Fruit fly (Drosophila melanogaster): Measurements from ENCODE around the gene CG43050.

Gene CG43050

dm6 chr2L:13083423-13084079 lies 35.5 kb upstream of the CG43050 start (continued):
- TF ChIP-seq BtbVII (GFP tag; optimal IDR thresholded peaks at IDR 0.05): peak; percentile 80
- no peak for TF ChIP-seq Stat92E (GFP tag; optimal IDR thresholded peaks at IDR 0.05)
- TF ChIP-seq zf30C (GFP tag; optimal IDR thresholded peaks at IDR 0.05): no peak
- TF ChIP-seq Bgb (GFP tag; IDR thresholded peaks at IDR 0.05; ENCODE audit: partially characterized antibody): no peak
- peak; percentile 69 for TF ChIP-seq CG3838 (GFP tag; optimal IDR thresholded peaks at IDR 0.05)
- TF ChIP-seq NC2α (GFP tag; optimal IDR thresholded peaks at IDR 0.05): peak; percentile 3
- TF ChIP-seq kah (GFP tag; optimal IDR thresholded peaks at IDR 0.05): no peak
- TF ChIP-seq CG32772 (GFP tag; IDR thresholded peaks at IDR 0.05): peak; percentile 84
- TF ChIP-seq CG3407 (GFP tag; optimal IDR thresholded peaks at IDR 0.05): no peak
- TF ChIP-seq Kr (GFP tag; optimal IDR thresholded peaks at IDR 0.05): no peak
- no peak for TF ChIP-seq Lpt (GFP tag; optimal IDR thresholded peaks at IDR 0.05)
- TF ChIP-seq dati (GFP tag; IDR thresholded peaks at IDR 0.05): peak; percentile 47; the same call in 1 of the 2 replicates
- TF ChIP-seq cato (GFP tag; optimal IDR thresholded peaks at IDR 0.05; ENCODE audit: borderline replicate concordance): peak; percentile 39
- TF ChIP-seq Mes4 (GFP tag; optimal IDR thresholded peaks at IDR 0.05): peak; percentile 66
- TF ChIP-seq usp (GFP tag; optimal IDR thresholded peaks at IDR 0.05): no peak
- peak; percentile 85 for TF ChIP-seq shn (GFP tag; optimal IDR thresholded peaks at IDR 0.05)
- peak; percentile 88 for TF ChIP-seq CG6689 (GFP tag; IDR thresholded peaks at IDR 0.05)
- no peak for TF ChIP-seq CG34224 (GFP tag; IDR thresholded peaks at IDR 0.05; ENCODE audit: partially characterized antibody)
- peak; percentile 33 for TF ChIP-seq CG3995 (GFP tag; optimal IDR thresholded peaks at IDR 0.05)
- TF ChIP-seq CG4424 (GFP tag; optimal IDR thresholded peaks at IDR 0.05): peak; percentile 76
- peak; percentile 90 for TF ChIP-seq CG14441 (GFP tag; IDR thresholded peaks at IDR 0.05)
- TF ChIP-seq Optix (GFP tag; IDR thresholded peaks at IDR 0.05): 0 out of 3 replicates have a peak, but pooled peaks have one; percentile 47
- no peak for TF ChIP-seq grn (GFP tag; optimal IDR thresholded peaks at IDR 0.05)
- TF ChIP-seq Lim3 (GFP tag; IDR thresholded peaks at IDR 0.05): 0 out of 2 replicates have a peak, but pooled peaks have one; percentile 28
- TF ChIP-seq gcm (GFP tag; optimal IDR thresholded peaks at IDR 0.05): no peak
- TF ChIP-seq schlank (tag; optimal IDR thresholded peaks at IDR 0.05): peak; percentile 90
- peak; percentile 76; the same call in 1 of the 3 replicates for TF ChIP-seq ken (GFP tag; IDR thresholded peaks at IDR 0.05)
- peak; percentile 90 for TF ChIP-seq luna (GFP tag; optimal IDR thresholded peaks at IDR 0.05)
- TF ChIP-seq CG10565 (GFP tag; optimal IDR thresholded peaks at IDR 0.05): no peak
- TF ChIP-seq Doc2 (GFP tag; IDR thresholded peaks at IDR 0.05): peak; percentile 63
- peak; percentile 68 for TF ChIP-seq Oaz (GFP tag; IDR thresholded peaks at IDR 0.05)
- TF ChIP-seq ems (GFP tag; optimal IDR thresholded peaks at IDR 0.05): peak; percentile 80
- TF ChIP-seq CkIIα-i1 (GFP tag; IDR thresholded peaks at IDR 0.05): peak; percentile 48; the same call in 1 of the 2 replicates
- TF ChIP-seq Dip2 (GFP tag; IDR thresholded peaks at IDR 0.05): peak; percentile 24; the same call in 1 of the 2 replicates
- peak; percentile 58 for TF ChIP-seq CG12236 (GFP tag; optimal IDR thresholded peaks at IDR 0.05)
- TF ChIP-seq CG15011 (GFP tag; optimal IDR thresholded peaks at IDR 0.05): peak; percentile 75
- TF ChIP-seq Blimp-1 (GFP tag; optimal IDR thresholded peaks at IDR 0.05): peak; percentile 92
- peak; percentile 45 for TF ChIP-seq btn (GFP tag; optimal IDR thresholded peaks at IDR 0.05)
- TF ChIP-seq run (tag; optimal IDR thresholded peaks at IDR 0.05): peak; percentile 41
- peak; percentile 81 for TF ChIP-seq CG32767 (GFP tag; IDR thresholded peaks at IDR 0.05)
- TF ChIP-seq prd (optimal IDR thresholded peaks at IDR 0.05): no peak
- TF ChIP-seq prd (GFP tag; IDR thresholded peaks at IDR 0.05): peak; percentile 91
- TF ChIP-seq CG8281 (tag; optimal IDR thresholded peaks at IDR 0.05): peak; percentile 43
- peak; percentile 88; the same call in 2 of the 4 replicates for TF ChIP-seq Gug (GFP tag; IDR thresholded peaks at IDR 0.05)
- TF ChIP-seq hb (GFP tag; IDR thresholded peaks at IDR 0.05; ENCODE audit: partially characterized antibody): no peak
- TF ChIP-seq Oli (tag; optimal IDR thresholded peaks at IDR 0.05): peak; percentile 81
- no peak for TF ChIP-seq CG10431 (GFP tag; optimal IDR thresholded peaks at IDR 0.05)
- TF ChIP-seq sima (GFP tag; optimal IDR thresholded peaks at IDR 0.05): peak; percentile 29
- peak; percentile 91 for TF ChIP-seq HmgZ (tag; optimal IDR thresholded peaks at IDR 0.05)
- TF ChIP-seq CG3847 (GFP tag; IDR thresholded peaks at IDR 0.05): peak; percentile 92

Measured in whole organism, embryonic.